Fruit fly (Drosophila melanogaster): ENCODE results near the gene Atg17.

- TF ChIP-seq vri (GFP tag; optimal IDR thresholded peaks at IDR 0.05) (no peak), CG8119 (GFP tag; IDR thresholded peaks at IDR 0.05) (no peak), Met (GFP tag; optimal IDR thresholded peaks at IDR 0.05) (no peak), OdsH (GFP tag; optimal IDR thresholded peaks at IDR 0.05) (no peak), cyc (GFP tag; optimal IDR thresholded peaks at IDR 0.05) (no peak), CG3032 (tag; optimal IDR thresholded peaks at IDR 0.05) (no peak)
Measured at dm6 chr3R:5649903-5650302, 19.6 kb upstream of the Atg17 start.
